Worm (Caenorhabditis elegans) whole organism, L4 larva: ENCODE data around the gene oma-2.

ENCODE experiments used
- ceh-44 ChIP-seq: fragments of 200-800 bp; sonication (Bioruptor generic); IDR thresholded peaks from 2 replicates; pipeline ENCODE4 v1.3.6; 2022; ENCODE audit warnings: missing genetic modification reagents, missing genetic modification characterization, missing compliant biosample characterization
- ces-1 ChIP-seq: fragments of 150-350 bp; sonication (generic microtip); optimal IDR thresholded peaks from 4 replicates; lab custom pipeline; 2014; ENCODE audit warnings: missing biosample characterization, missing genetic modification reagents, missing genetic modification characterization
- ctbp-1 ChIP-seq: fragments of 200-800 bp; sonication (Bioruptor generic); IDR thresholded peaks from 2 replicates; pipeline ENCODE4 v1.3.6; 2022; ENCODE audit warnings: missing genetic modification reagents, missing genetic modification characterization, missing compliant biosample characterization
- daf-8 ChIP-seq: fragments of 200-800 bp; sonication (Bioruptor generic); IDR thresholded peaks from 2 replicates; pipeline ENCODE4 v1.3.6; 2022; ENCODE audit warnings: missing genetic modification characterization, missing compliant biosample characterization
- egl-27 ChIP-seq: sonication (generic microtip); optimal IDR thresholded peaks from 3 replicates; lab custom pipeline; 2017; ENCODE audit warnings: missing biosample characterization, missing genetic modification reagents, missing genetic modification characterization
- lin-13 ChIP-seq: fragments of 150-350 bp; optimal IDR thresholded peaks from 2 replicates; lab custom pipeline; 2014; ENCODE audit warnings: missing biosample characterization, missing genetic modification reagents, missing genetic modification characterization
- lin-15B ChIP-seq: fragments of 150-350 bp; sonication (generic microtip); optimal IDR thresholded peaks from 3 replicates; lab custom pipeline; 2014; ENCODE audit warnings: missing biosample characterization, missing genetic modification characterization
- lir-3 ChIP-seq: sonication (generic microtip); optimal IDR thresholded peaks from 2 replicates; lab custom pipeline; 2016; ENCODE audit warnings: mild to moderate bottlenecking, missing genetic modification characterization, missing compliant biosample characterization
- nhr-11 ChIP-seq: fragments of 150-350 bp; optimal IDR thresholded peaks from 2 replicates; lab custom pipeline; 2014; ENCODE audit warnings: missing biosample characterization, missing genetic modification characterization
- nhr-237 ChIP-seq: sonication (generic microtip); optimal IDR thresholded peaks from 2 replicates; lab custom pipeline; 2017; ENCODE audit warnings: missing biosample characterization, missing genetic modification characterization
- nhr-28 ChIP-seq: fragments of 150-350 bp; optimal IDR thresholded peaks from 2 replicates; lab custom pipeline; 2014; ENCODE audit warnings: missing biosample characterization, missing genetic modification characterization
- pqm-1 ChIP-seq: sonication (generic microtip); optimal IDR thresholded peaks from 2 replicates; lab custom pipeline; 2017; ENCODE audit warnings: missing biosample characterization, missing genetic modification characterization
- unc-62 ChIP-seq, 3 experiments: fragments of 150-350 bp in 1 of 3; sonication (generic microtip); optimal IDR thresholded peaks in 2 of 3; peaks in 1 of 3; 1 replicate in 1 of 3; 2 replicates in 2 of 3; lab custom pipeline; 2014 to 2017; ENCODE audit warnings: missing biosample characterization in 3 of 3, missing genetic modification characterization in 3 of 3, missing genetic modification reagents in 3 of 3, missing genotype in 1 of 3

- TF ChIP-seq nhr-237 = no peak
- no peak for TF ChIP-seq nhr-11 (tag; lab: Kevin White, UChicago)
- TF ChIP-seq lin-13 = no peak
- TF ChIP-seq unc-62 (GFP tag; optimal IDR thresholded peaks at IDR 0.05 in 1 of 2; lab: Kevin White, UChicago) = no peak
- TF ChIP-seq unc-62 (tag; optimal IDR thresholded peaks at IDR 0.05; lab: Kevin White, UChicago) = no peak
- no peak for TF ChIP-seq ces-1
- TF ChIP-seq ctbp-1 = no peak
- TF ChIP-seq pqm-1 (tag; lab: Kevin White, UChicago) = no peak
- no peak for TF ChIP-seq ceh-44 (GFP tag; lab: Robert Waterston, UW)
- no peak for TF ChIP-seq nhr-28 (tag; lab: Kevin White, UChicago)
- no peak for TF ChIP-seq lin-15B (tag; lab: Kevin White, UChicago)
- TF ChIP-seq daf-8 (GFP tag; lab: Robert Waterston, UW) = no peak
- no peak for TF ChIP-seq egl-27
- no peak for TF ChIP-seq lir-3 (tag; lab: Kevin White, UChicago)
These were observed 38.6 kb downstream of the oma-2 start, which contains the start of gene str-140 for ce11 chrV:8067800-8068199.
